Fruit fly (Drosophila melanogaster): ENCODE results near the gene CG10553.

CG10553 gene

dm6 chr3R:25281165-25281564 is 36.7 kb downstream of the CG10553 start, which contains the start of gene CG11892 (continued):
- TF ChIP-seq p53 (GFP tag; optimal IDR thresholded peaks at IDR 0.05), result no peak
- no peak for TF ChIP-seq so (GFP tag; IDR thresholded peaks at IDR 0.05)
- TF ChIP-seq seq (GFP tag; IDR thresholded peaks at IDR 0.05), result no peak
- TF ChIP-seq CG8281 (tag; optimal IDR thresholded peaks at IDR 0.05), result peak; percentile 19
- TF ChIP-seq row (GFP tag; IDR thresholded peaks at IDR 0.05), result no peak
- TF ChIP-seq Meics (GFP tag; optimal IDR thresholded peaks at IDR 0.05), result peak; percentile 55
- TF ChIP-seq ken (GFP tag; IDR thresholded peaks at IDR 0.05), result no peak
- no peak for TF ChIP-seq CG18011 (GFP tag; optimal IDR thresholded peaks at IDR 0.05)
- TF ChIP-seq D19A (tag; optimal IDR thresholded peaks at IDR 0.05), result no peak
- peak; percentile 69 for TF ChIP-seq MTF-1 (GFP tag; optimal IDR thresholded peaks at IDR 0.05; ENCODE audit: borderline replicate concordance)
- TF ChIP-seq fd102C (GFP tag; optimal IDR thresholded peaks at IDR 0.05), result no peak
- peak; percentile 53 for TF ChIP-seq gem (tag; optimal IDR thresholded peaks at IDR 0.05)
- TF ChIP-seq Gug (GFP tag; IDR thresholded peaks at IDR 0.05), result no peak
- no peak for TF ChIP-seq insv (GFP tag; optimal IDR thresholded peaks at IDR 0.05)
- TF ChIP-seq Lhr (GFP tag; optimal IDR thresholded peaks at IDR 0.05), result no peak
- no peak for TF ChIP-seq CG12236 (GFP tag; optimal IDR thresholded peaks at IDR 0.05)
- peak; percentile 20 for TF ChIP-seq bcd (GFP tag; optimal IDR thresholded peaks at IDR 0.05)
- TF ChIP-seq tin (GFP tag; optimal IDR thresholded peaks at IDR 0.05), result no peak
- TF ChIP-seq CG12155 (GFP tag; optimal IDR thresholded peaks at IDR 0.05), result no peak
- no peak for TF ChIP-seq tio (GFP tag; optimal IDR thresholded peaks at IDR 0.05)
- TF ChIP-seq CG34224 (GFP tag; IDR thresholded peaks at IDR 0.05; ENCODE audit: partially characterized antibody), result no peak
- TF ChIP-seq chif (GFP tag; optimal IDR thresholded peaks at IDR 0.05), result no peak
- no peak for TF ChIP-seq az2 (GFP tag; optimal IDR thresholded peaks at IDR 0.05)
- TF ChIP-seq crol (GFP tag; IDR thresholded peaks at IDR 0.05), result no peak
- TF ChIP-seq Optix (GFP tag; IDR thresholded peaks at IDR 0.05), result no peak
- no peak for TF ChIP-seq CoRest (tag; optimal IDR thresholded peaks at IDR 0.05)
- TF ChIP-seq CG9797 (GFP tag; optimal IDR thresholded peaks at IDR 0.05), result no peak
- no peak for TF ChIP-seq CG31365 (tag; optimal IDR thresholded peaks at IDR 0.05)
- TF ChIP-seq hb (GFP tag; IDR thresholded peaks at IDR 0.05; ENCODE audit: partially characterized antibody), result no peak
- no peak for TF ChIP-seq CHES-1-like (GFP tag; optimal IDR thresholded peaks at IDR 0.05)
- no peak for TF ChIP-seq Awh (GFP tag; IDR thresholded peaks at IDR 0.05)
- no peak for TF ChIP-seq CG16815 (GFP tag; optimal IDR thresholded peaks at IDR 0.05)
- peak; percentile 45 for TF ChIP-seq CG7928 (GFP tag; optimal IDR thresholded peaks at IDR 0.05)
- TF ChIP-seq knrl (GFP tag; IDR thresholded peaks at IDR 0.05; ENCODE audit: partially characterized antibody), result no peak
- no peak for TF ChIP-seq CG8388 (GFP tag; optimal IDR thresholded peaks at IDR 0.05)
- TF ChIP-seq wek (GFP tag; optimal IDR thresholded peaks at IDR 0.05), result peak; percentile 49
- no peak for TF ChIP-seq CG2129 (GFP tag; IDR thresholded peaks at IDR 0.05; ENCODE audit: partially characterized antibody)
- peak; percentile 49 for TF ChIP-seq CG17568 (GFP tag; optimal IDR thresholded peaks at IDR 0.05)
- TF ChIP-seq Usf (GFP tag; optimal IDR thresholded peaks at IDR 0.05), result no peak
- TF ChIP-seq Ravus (GFP tag; IDR thresholded peaks at IDR 0.05), result no peak
- peak; percentile 31 for TF ChIP-seq sd (tag; optimal IDR thresholded peaks at IDR 0.05)
- TF ChIP-seq CG6765 (GFP tag; optimal IDR thresholded peaks at IDR 0.05), result peak; percentile 30
- TF ChIP-seq CG16813 (GFP tag; IDR thresholded peaks at IDR 0.05; ENCODE audit: partially characterized antibody), result no peak
- TF ChIP-seq Atf-2 (GFP tag; optimal IDR thresholded peaks at IDR 0.05), result no peak
- TF ChIP-seq fd96Cb (tag; optimal IDR thresholded peaks at IDR 0.05), result no peak
- peak; percentile 31 for TF ChIP-seq CG15011 (GFP tag; optimal IDR thresholded peaks at IDR 0.05)
- TF ChIP-seq sna (GFP tag; IDR thresholded peaks at IDR 0.05; ENCODE audit: partially characterized antibody), result no peak
- TF ChIP-seq nerfin-1 (tag; optimal IDR thresholded peaks at IDR 0.05), result no peak
- no peak for TF ChIP-seq CG3726 (GFP tag; IDR thresholded peaks at IDR 0.05)
- no peak for TF ChIP-seq ssp (GFP tag; IDR thresholded peaks at IDR 0.05)
- TF ChIP-seq CG1647 (GFP tag; optimal IDR thresholded peaks at IDR 0.05), result no peak

All from whole organism, embryonic.